Comparison of ENCODE assay signal across 7 worm cellular contexts in the genomic region with DNA sequence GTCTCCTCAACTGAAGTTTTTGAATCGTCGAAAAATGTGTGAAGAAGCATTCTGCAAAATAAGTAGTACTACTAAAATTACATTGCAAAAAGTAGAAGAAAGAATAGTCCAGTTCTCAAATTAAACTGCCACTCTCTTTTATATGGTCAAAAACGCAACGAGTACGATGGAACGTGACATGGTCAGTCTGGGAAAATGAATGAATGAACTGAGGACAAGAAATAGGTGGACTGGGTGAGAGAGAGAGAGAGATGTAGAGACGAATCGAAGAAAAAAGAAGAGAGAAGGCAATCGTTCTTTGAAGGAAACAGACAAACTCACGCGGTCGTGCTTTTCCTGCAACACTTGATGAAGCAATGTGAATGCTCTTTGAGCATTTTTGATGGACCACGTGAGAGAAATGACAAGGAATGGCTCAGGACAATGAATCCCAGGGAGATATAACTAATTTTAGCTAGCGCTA.
TF ChIP-seq lines count a peak whose summit lies in the region.

A gene (minus strand): TSS at position 51 of the 463 bp plus-strand sequence.

TF ChIP-seq in whole organism, L1 larva, 84 proteins besides CTCF, POLR2A, EP300 and RAD21 (continues in another document):
- no peak for TF ChIP-seq nhr-76 (tag; optimal IDR thresholded peaks at IDR 0.05; lab: Kevin White, UChicago)
- TF ChIP-seq pqm-1 (tag; optimal IDR thresholded peaks at IDR 0.05; lab: Kevin White, UChicago) = no peak
- TF ChIP-seq nhr-12 (tag; optimal IDR thresholded peaks at IDR 0.05; lab: Kevin White, UChicago) = no peak
- peak; percentile 80 for TF ChIP-seq unc-86 (tag; optimal IDR thresholded peaks at IDR 0.05; lab: Kevin White, UChicago)
- TF ChIP-seq C16A3.4 (tag; optimal IDR thresholded peaks at IDR 0.05; lab: Kevin White, UChicago) = peak; percentile 58
- no peak for TF ChIP-seq egl-27 (tag; optimal IDR thresholded peaks at IDR 0.05; lab: Kevin White, UChicago)
- no peak for TF ChIP-seq sptf-1 (tag; optimal IDR thresholded peaks at IDR 0.05; lab: Kevin White, UChicago)
- no peak for TF ChIP-seq nhr-28 (tag; optimal IDR thresholded peaks at IDR 0.05; lab: Kevin White, UChicago)
- peak; percentile 35; the same call in 1 of the 2 replicates for TF ChIP-seq ceh-88 (GFP tag; IDR thresholded peaks at IDR 0.05; lab: Robert Waterston, UW)
- peak; percentile 16 for TF ChIP-seq pax-3 (tag; optimal IDR thresholded peaks at IDR 0.05; lab: Kevin White, UChicago)
- TF ChIP-seq lin-35 (GFP tag; optimal IDR thresholded peaks at IDR 0.05; lab: Kevin White, UChicago) = peak; percentile 62 to 80
- TF ChIP-seq jun-1 (tag; optimal IDR thresholded peaks at IDR 0.05; lab: Kevin White, UChicago) = peak; percentile 30

TF ChIP-seq in whole organism, L2 larva, 48 proteins besides CTCF, POLR2A, EP300 and RAD21 (continues in another document):
- peak; percentile 90 for TF ChIP-seq sma-9 (GFP tag; optimal IDR thresholded peaks at IDR 0.05; lab: Kevin White, UChicago)
- no peak for TF ChIP-seq sma-9 (tag; optimal IDR thresholded peaks at IDR 0.05; lab: Kevin White, UChicago)
- no peak for TF ChIP-seq nhr-12 (tag; optimal IDR thresholded peaks at IDR 0.05; lab: Kevin White, UChicago)
- TF ChIP-seq crh-2 (tag; optimal IDR thresholded peaks at IDR 0.05; lab: Kevin White, UChicago) = peak; percentile 79
- no peak for TF ChIP-seq nhr-23 (tag; optimal IDR thresholded peaks at IDR 0.05; lab: Kevin White, UChicago)
- TF ChIP-seq fos-1 (tag; optimal IDR thresholded peaks at IDR 0.05; lab: Kevin White, UChicago) = peak; percentile 55
- peak; percentile 20 for TF ChIP-seq nhr-21 (tag; optimal IDR thresholded peaks at IDR 0.05; lab: Kevin White, UChicago)
- peak; percentile 81 for TF ChIP-seq F13H6.1 (tag; optimal IDR thresholded peaks at IDR 0.05; lab: Kevin White, UChicago)
- peak; percentile 24 for TF ChIP-seq gmeb-1 (tag; optimal IDR thresholded peaks at IDR 0.05; lab: Kevin White, UChicago)
- TF ChIP-seq skn-1 (tag; optimal IDR thresholded peaks at IDR 0.05; lab: Kevin White, UChicago) = no peak
- no peak for TF ChIP-seq dmd-4 (tag; optimal IDR thresholded peaks at IDR 0.05; lab: Kevin White, UChicago)
- TF ChIP-seq sem-4 (tag; optimal IDR thresholded peaks at IDR 0.05; lab: Kevin White, UChicago) = peak; percentile 44
- no peak for TF ChIP-seq ceh-82 (tag; optimal IDR thresholded peaks at IDR 0.05; lab: Kevin White, UChicago)

TF ChIP-seq in whole organism, L3 larva, 47 proteins besides CTCF, POLR2A, EP300 and RAD21 (continues in another document):
- no peak for TF ChIP-seq egl-5 (tag; optimal IDR thresholded peaks at IDR 0.05; lab: Kevin White, UChicago)
- no peak for TF ChIP-seq snpc-4 (tag; optimal IDR thresholded peaks at IDR 0.05; lab: Kevin White, UChicago)
- no peak for TF ChIP-seq elt-1 (tag; optimal IDR thresholded peaks at IDR 0.05; lab: Kevin White, UChicago)
- TF ChIP-seq jun-1 (tag; optimal IDR thresholded peaks at IDR 0.05; lab: Kevin White, UChicago) = no peak
- no peak for TF ChIP-seq nhr-76 (tag; optimal IDR thresholded peaks at IDR 0.05; lab: Kevin White, UChicago)
- TF ChIP-seq zag-1 (tag; optimal IDR thresholded peaks at IDR 0.05; lab: Kevin White, UChicago) = no peak
- TF ChIP-seq elt-2 (tag; optimal IDR thresholded peaks at IDR 0.05; lab: Kevin White, UChicago) = peak; percentile 59
- no peak for TF ChIP-seq nhr-43 (tag; optimal IDR thresholded peaks at IDR 0.05; lab: Kevin White, UChicago; ENCODE audit: poor library complexity, severe bottlenecking)
- TF ChIP-seq pha-4 (tag; optimal IDR thresholded peaks at IDR 0.05; lab: Kevin White, UChicago) = peak; percentile 54
- no peak for TF ChIP-seq ceh-9 (tag; optimal IDR thresholded peaks at IDR 0.05; lab: Kevin White, UChicago)
- TF ChIP-seq lsy-12 (tag; optimal IDR thresholded peaks at IDR 0.05; lab: Kevin White, UChicago) = peak; percentile 33
- peak; percentile 71 for TF ChIP-seq lin-39 (tag; optimal IDR thresholded peaks at IDR 0.05; lab: Kevin White, UChicago)
- peak; percentile 13 for TF ChIP-seq lin-15B (tag; optimal IDR thresholded peaks at IDR 0.05; lab: Kevin White, UChicago)

TF ChIP-seq in whole organism, L4 larva, 104 proteins besides CTCF, POLR2A, EP300 and RAD21 (continues in another document):
- no peak for TF ChIP-seq ctbp-1 (GFP tag; IDR thresholded peaks at IDR 0.05; lab: Robert Waterston, UW)
- no peak for TF ChIP-seq zip-11 (GFP tag; IDR thresholded peaks at IDR 0.05; lab: Robert Waterston, UW)
- TF ChIP-seq T26A8.4 (GFP tag; IDR thresholded peaks at IDR 0.05; lab: Robert Waterston, UW) = no peak
- peak in 1 of 2 experiments; percentile 87 for TF ChIP-seq unc-62 (GFP tag; optimal IDR thresholded peaks at IDR 0.05 in 1 of 2; lab: Kevin White, UChicago)
- no peak for TF ChIP-seq unc-62 (tag; optimal IDR thresholded peaks at IDR 0.05; lab: Kevin White, UChicago)
- TF ChIP-seq mxl-2 (GFP tag; conservative IDR thresholded peaks at IDR 0.05; lab: Robert Waterston, UW) = no peak
- peak; percentile 95 for TF ChIP-seq aha-1 (tag; lab: Kevin White, UChicago)
- TF ChIP-seq ztf-7 (tag; optimal IDR thresholded peaks at IDR 0.05; lab: Kevin White, UChicago) = no peak
- no peak for TF ChIP-seq gei-8 (GFP tag; optimal IDR thresholded peaks at IDR 0.05; lab: Kevin White, UChicago)
- TF ChIP-seq T20F7.1 (GFP tag; optimal IDR thresholded peaks at IDR 0.05; lab: Kevin White, UChicago) = peak; percentile 26
- no peak for TF ChIP-seq tag-97 (GFP tag; IDR thresholded peaks at IDR 0.05; lab: Robert Waterston, UW)
- peak; percentile 74 for TF ChIP-seq dve-1 (tag; optimal IDR thresholded peaks at IDR 0.05; lab: Kevin White, UChicago; ENCODE audit: insufficient read depth)
- TF ChIP-seq lsy-2 (tag; optimal IDR thresholded peaks at IDR 0.05; lab: Kevin White, UChicago) = peak in 1 of 2 experiments; percentile 67

TF ChIP-seq in whole organism, late embryonic, 69 proteins besides CTCF, POLR2A, EP300 and RAD21:
- peak; percentile 51 for TF ChIP-seq unc-55 (GFP tag; optimal IDR thresholded peaks at IDR 0.05; lab: Kevin White, UChicago)
- TF ChIP-seq ceh-18 (tag; optimal IDR thresholded peaks at IDR 0.05; lab: Kevin White, UChicago) = peak; percentile 82
- TF ChIP-seq dve-1 (tag; optimal IDR thresholded peaks at IDR 0.05; lab: Kevin White, UChicago) = no peak

TF ChIP-seq in whole organism, mixed stage, embryonic, 35 proteins besides CTCF, POLR2A, EP300 and RAD21:
- TF ChIP-seq unc-120 (tag; optimal IDR thresholded peaks at IDR 0.05; lab: Kevin White, UChicago; ENCODE audit: poor library complexity, severe bottlenecking) = peak; percentile 35
- no peak for TF ChIP-seq lin-13 (tag; optimal IDR thresholded peaks at IDR 0.05; lab: Kevin White, UChicago)
- no peak for TF ChIP-seq ceh-83 (GFP tag; optimal IDR thresholded peaks at IDR 0.05; lab: Kevin White, UChicago)
- no peak for TF ChIP-seq drap-1 (GFP tag; optimal IDR thresholded peaks at IDR 0.05; lab: Kevin White, UChicago)
- TF ChIP-seq sptf-1 (tag; optimal IDR thresholded peaks at IDR 0.05; lab: Kevin White, UChicago) = no peak
- peak; percentile 19 for TF ChIP-seq mep-1 (tag; optimal IDR thresholded peaks at IDR 0.05; lab: Kevin White, UChicago)
- TF ChIP-seq ceh-39 (tag; optimal IDR thresholded peaks at IDR 0.05; lab: Kevin White, UChicago) = no peak

TF ChIP-seq in whole organism, young adult, 124 proteins besides CTCF, POLR2A, EP300 and RAD21 (continues in another document):
- TF ChIP-seq ceh-100 (GFP tag; IDR thresholded peaks at IDR 0.05; lab: Robert Waterston, UW) (no peak), nhr-27 (tag; optimal IDR thresholded peaks at IDR 0.05; lab: Kevin White, UChicago) (no peak), ztf-28 (GFP tag; IDR thresholded peaks at IDR 0.05; lab: Robert Waterston, UW) (no peak), somi-1 (GFP tag; optimal IDR thresholded peaks at IDR 0.05; lab: Kevin White, UChicago) (peak; percentile 55), lin-54 (GFP tag; optimal IDR thresholded peaks at IDR 0.05; lab: Kevin White, UChicago) (no peak), repo-1 (tag; optimal IDR thresholded peaks at IDR 0.05; lab: Kevin White, UChicago) (no peak), tbp1 (GFP tag; optimal IDR thresholded peaks at IDR 0.05; lab: Kevin White, UChicago) (peak; percentile 15), ets-4 (GFP tag; optimal IDR thresholded peaks at IDR 0.05; lab: Kevin White, UChicago) (no peak), ztf-25 (GFP tag; IDR thresholded peaks at IDR 0.05; lab: Robert Waterston, UW) (no peak), akir-1 (GFP tag; optimal IDR thresholded peaks at IDR 0.05; lab: Kevin White, UChicago) (no peak), let-526 (GFP tag; IDR thresholded peaks at IDR 0.05; lab: Robert Waterston, UW) (no peak), D2030.7 (GFP tag; IDR thresholded peaks at IDR 0.05; lab: Robert Waterston, UW) (no peak), ama-1 (optimal IDR thresholded peaks at IDR 0.05; lab: Kevin White, UChicago) (peak; percentile 70), ama-1 (GFP tag; optimal IDR thresholded peaks at IDR 0.05; lab: Kevin White, UChicago) (peak in 1 of 2 experiments; percentile 6), lin-26 (GFP tag; IDR thresholded peaks at IDR 0.05; lab: Robert Waterston, UW) (0 out of 2 replicates have a peak, but pooled peaks have one; percentile 40), ceh-58 (GFP tag; IDR thresholded peaks at IDR 0.05; lab: Robert Waterston, UW) (no peak), pha-4 (tag; optimal IDR thresholded peaks at IDR 0.05; lab: Kevin White, UChicago) (no peak), attf-3 (GFP tag; conservative IDR thresholded peaks at IDR 0.05; lab: Robert Waterston, UW) (no peak), F57C9.4 (tag; optimal IDR thresholded peaks at IDR 0.05; lab: Kevin White, UChicago) (no peak), cebp-2 (GFP tag; IDR thresholded peaks at IDR 0.05; lab: Robert Waterston, UW) (no peak), madf-3 (GFP tag; IDR thresholded peaks at IDR 0.05; lab: Robert Waterston, UW) (no peak), madf-8 (GFP tag; conservative IDR thresholded peaks at IDR 0.05; lab: Robert Waterston, UW) (no peak), die-1 (tag; optimal IDR thresholded peaks at IDR 0.05; lab: Kevin White, UChicago) (peak; percentile 46), F39B2.1 (GFP tag; IDR thresholded peaks at IDR 0.05; lab: Robert Waterston, UW) (no peak), zim-3 (tag; optimal IDR thresholded peaks at IDR 0.05; lab: Kevin White, UChicago) (no peak), ccch-3 (GFP tag; optimal IDR thresholded peaks at IDR 0.05; lab: Kevin White, UChicago) (no peak), chd-7 (tag; optimal IDR thresholded peaks at IDR 0.05; lab: Kevin White, UChicago) (peak; percentile 18), ztf-22 (GFP tag; optimal IDR thresholded peaks at IDR 0.05; lab: Kevin White, UChicago) (no peak), sdz-38 (tag; optimal IDR thresholded peaks at IDR 0.05; lab: Kevin White, UChicago) (no peak), zfh-2 (GFP tag; conservative IDR thresholded peaks at IDR 0.05; lab: Robert Waterston, UW) (no peak), hmg-1.2 (GFP tag; IDR thresholded peaks at IDR 0.05; lab: Robert Waterston, UW) (peak; percentile 32; the same call in 1 of the 2 replicates), aptf-2 (GFP tag; conservative IDR thresholded peaks at IDR 0.05; lab: Robert Waterston, UW) (no peak), F57A8.1 (GFP tag; optimal IDR thresholded peaks at IDR 0.05; lab: Kevin White, UChicago) (no peak)
